Fruit fly (Drosophila melanogaster): ENCODE data around the gene ab.

DNA sequence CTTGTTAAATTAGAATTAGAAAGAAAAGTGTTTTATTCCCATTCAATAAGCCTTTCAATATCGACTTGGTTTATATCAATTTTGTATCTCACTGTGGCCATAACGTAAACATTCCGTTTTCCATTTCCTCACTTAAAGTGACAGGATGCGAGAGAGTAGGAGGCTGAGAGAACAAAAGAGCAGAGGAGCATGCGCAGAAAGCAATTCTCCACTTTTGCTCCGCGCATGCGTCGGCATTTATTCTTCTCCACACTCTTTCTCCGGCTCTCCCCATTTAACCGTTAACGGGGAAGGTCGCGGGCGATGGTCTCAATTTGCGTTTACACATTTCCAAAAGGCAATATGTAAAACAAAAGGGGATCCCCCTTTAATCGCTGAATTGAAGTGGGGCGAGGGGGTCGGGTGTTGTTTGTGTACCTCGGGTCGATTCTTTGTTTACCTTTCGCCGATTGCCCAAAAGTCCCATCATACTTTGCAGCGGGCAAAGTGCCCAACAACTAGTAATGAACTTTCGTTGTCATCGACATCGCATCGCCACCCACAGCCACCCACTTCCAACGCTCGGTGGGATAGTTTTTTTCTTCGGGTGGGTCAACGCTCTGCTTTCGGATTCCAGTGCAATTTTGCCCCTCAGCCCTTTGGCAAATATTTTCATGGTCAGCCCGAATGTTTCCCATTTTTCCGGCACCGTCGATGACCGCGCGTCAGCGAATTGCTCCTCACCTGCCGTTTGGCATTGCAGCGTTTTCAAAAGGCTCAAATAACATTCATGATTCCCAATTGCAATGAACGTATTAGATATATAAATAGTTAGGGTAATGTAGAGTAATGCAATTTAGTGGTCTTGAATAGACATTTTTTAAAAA is 41.6 kb upstream of the ab start:
- no peak for TF ChIP-seq Mnt (GFP tag; optimal IDR thresholded peaks at IDR 0.05)
- no peak for TF ChIP-seq CG33017 (tag; optimal IDR thresholded peaks at IDR 0.05)
- TF ChIP-seq CG5204 (GFP tag; optimal IDR thresholded peaks at IDR 0.05), result no peak
- TF ChIP-seq cic (GFP tag; optimal IDR thresholded peaks at IDR 0.05), result no peak
- no peak for TF ChIP-seq CG12768 (GFP tag; optimal IDR thresholded peaks at IDR 0.05)
- TF ChIP-seq tj (GFP tag; optimal IDR thresholded peaks at IDR 0.05), result peak; percentile 95
- no peak for TF ChIP-seq bab1 (GFP tag; optimal IDR thresholded peaks at IDR 0.05)

All from whole organism, adult.